Fruit fly (Drosophila melanogaster) whole organism, prepupa: ENCODE data around the gene CG31068.

Source experiments
- CG8119 ChIP-seq: fragments of 200-800 bp; sonication (Bioruptor generic); IDR thresholded peaks from 3 replicates; pipeline ENCODE4 v1.3.6; 2022; ENCODE audit warnings: missing biosample characterization, missing genetic modification characterization
- CG8632 ChIP-seq: fragments of 200-800 bp; sonication (Bioruptor generic); optimal IDR thresholded peaks from 3 replicates; lab custom pipeline; 2016; ENCODE audit warnings: missing biosample characterization, missing genetic modification characterization
- Hr39 ChIP-seq: fragments of 200-800 bp; sonication (Bioruptor generic); optimal IDR thresholded peaks from 2 replicates; lab custom pipeline; 2016; ENCODE audit warnings: missing biosample characterization, missing genetic modification characterization
- Lpt ChIP-seq: fragments of 200-800 bp; sonication (Bioruptor generic); optimal IDR thresholded peaks from 3 replicates; lab custom pipeline; 2016; ENCODE audit warnings: missing biosample characterization, missing genetic modification characterization
- Met ChIP-seq: fragments of 200-800 bp; sonication (Bioruptor generic); optimal IDR thresholded peaks from 3 replicates; lab custom pipeline; 2016; ENCODE audit warnings: missing biosample characterization, missing genetic modification characterization
- OdsH ChIP-seq: fragments of 200-800 bp; sonication (Bioruptor generic); optimal IDR thresholded peaks from 3 replicates; lab custom pipeline; 2016; ENCODE audit warnings: missing biosample characterization, missing genetic modification characterization
- Smox ChIP-seq: fragments of 200-800 bp; sonication (Bioruptor generic); optimal IDR thresholded peaks from 3 replicates; lab custom pipeline; 2016; ENCODE audit warnings: missing biosample characterization, missing genetic modification characterization
- Sox102F ChIP-seq: fragments of 200-800 bp; sonication (Bioruptor generic); optimal IDR thresholded peaks from 2 replicates; lab custom pipeline; 2016; ENCODE audit warnings: missing biosample characterization, mild to moderate bottlenecking, missing genetic modification characterization
- fkh ChIP-seq: fragments of 200-800 bp; sonication (Bioruptor generic); optimal IDR thresholded peaks from 3 replicates; lab custom pipeline; 2017; ENCODE audit warnings: missing biosample characterization, mild to moderate bottlenecking, missing genetic modification characterization, moderate library complexity
- spab ChIP-seq: fragments of 200-800 bp; sonication (Bioruptor generic); optimal IDR thresholded peaks from 2 replicates; lab custom pipeline; 2017; ENCODE audit warnings: missing biosample characterization, mild to moderate bottlenecking, missing genetic modification characterization, missing genetic modification reagents

DNA sequence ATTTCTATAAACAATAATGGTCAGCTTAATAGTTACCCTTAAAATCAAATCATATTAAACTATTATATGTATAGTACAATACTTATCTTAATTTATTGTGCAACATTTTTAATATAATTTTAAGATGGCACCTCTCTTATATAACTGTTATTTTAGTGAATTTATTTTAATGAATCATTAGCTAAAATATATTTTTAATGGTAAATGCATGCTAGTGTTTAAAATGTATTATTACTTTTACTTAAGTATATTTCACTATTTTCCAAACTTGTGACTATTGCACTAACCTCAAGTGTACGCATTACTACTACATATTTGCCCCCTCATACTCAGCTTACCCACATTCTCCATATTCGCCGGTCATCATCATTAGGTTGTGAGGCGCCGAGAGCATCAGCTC is 12.8 kb downstream of the CG31068 start:
- TF ChIP-seq Hr39 (GFP tag; lab: Kevin White, UChicago) (no peak), spab (GFP tag; lab: Kevin White, UChicago) (peak; percentile 56), Lpt (GFP tag; lab: Kevin White, UChicago) (peak; percentile 31), CG8119 (GFP tag; lab: Robert Waterston, UW) (peak; percentile 87), Smox (GFP tag; lab: Kevin White, UChicago) (no peak), CG8632 (peak; percentile 51), Sox102F (GFP tag; lab: Kevin White, UChicago) (no peak), fkh (GFP tag; lab: Kevin White, UChicago) (no peak), Met (GFP tag; lab: Kevin White, UChicago) (no peak), OdsH (GFP tag; lab: Kevin White, UChicago) (peak; percentile 54)
